Fruit fly (Drosophila melanogaster) ovary, adult (tissue): ENCODE measurements around the gene boss.
A peak's percentile ranks its signal among the peaks of the same experiment; 100 is the strongest.

ENCODE experiments used
- CG17801 ChIP-seq: fragments of 200-800 bp; optimal IDR thresholded peaks from 2 replicates; lab custom pipeline; 2019; ENCODE audit warnings: missing biosample characterization, mild to moderate bottlenecking, missing genetic modification characterization, moderate library complexity; ENCODE audit not compliant: partially characterized antibody

boss gene

DNA sequence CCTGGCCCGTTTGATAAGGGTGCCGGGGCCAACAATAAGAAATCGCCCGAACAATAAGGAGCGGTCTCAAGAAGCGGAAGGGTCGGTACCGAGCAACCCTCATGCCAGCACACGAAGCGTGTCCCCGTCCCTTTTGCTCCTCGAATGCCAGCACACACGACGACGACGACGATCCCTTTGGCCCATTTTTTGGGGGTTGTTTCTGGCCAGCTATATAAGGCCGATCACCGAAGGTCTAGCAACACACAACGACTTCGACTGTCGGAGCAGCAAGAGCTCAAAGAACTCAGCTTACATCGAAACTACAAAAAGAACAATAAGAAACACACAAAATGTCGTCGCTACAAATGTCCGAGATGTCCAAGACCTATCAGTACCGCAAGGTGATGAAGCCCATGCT lies 37.8 kb downstream of the boss start:
- no peak for TF ChIP-seq CG17801 (GFP tag; lab: Kevin White, UChicago)

DNA sequence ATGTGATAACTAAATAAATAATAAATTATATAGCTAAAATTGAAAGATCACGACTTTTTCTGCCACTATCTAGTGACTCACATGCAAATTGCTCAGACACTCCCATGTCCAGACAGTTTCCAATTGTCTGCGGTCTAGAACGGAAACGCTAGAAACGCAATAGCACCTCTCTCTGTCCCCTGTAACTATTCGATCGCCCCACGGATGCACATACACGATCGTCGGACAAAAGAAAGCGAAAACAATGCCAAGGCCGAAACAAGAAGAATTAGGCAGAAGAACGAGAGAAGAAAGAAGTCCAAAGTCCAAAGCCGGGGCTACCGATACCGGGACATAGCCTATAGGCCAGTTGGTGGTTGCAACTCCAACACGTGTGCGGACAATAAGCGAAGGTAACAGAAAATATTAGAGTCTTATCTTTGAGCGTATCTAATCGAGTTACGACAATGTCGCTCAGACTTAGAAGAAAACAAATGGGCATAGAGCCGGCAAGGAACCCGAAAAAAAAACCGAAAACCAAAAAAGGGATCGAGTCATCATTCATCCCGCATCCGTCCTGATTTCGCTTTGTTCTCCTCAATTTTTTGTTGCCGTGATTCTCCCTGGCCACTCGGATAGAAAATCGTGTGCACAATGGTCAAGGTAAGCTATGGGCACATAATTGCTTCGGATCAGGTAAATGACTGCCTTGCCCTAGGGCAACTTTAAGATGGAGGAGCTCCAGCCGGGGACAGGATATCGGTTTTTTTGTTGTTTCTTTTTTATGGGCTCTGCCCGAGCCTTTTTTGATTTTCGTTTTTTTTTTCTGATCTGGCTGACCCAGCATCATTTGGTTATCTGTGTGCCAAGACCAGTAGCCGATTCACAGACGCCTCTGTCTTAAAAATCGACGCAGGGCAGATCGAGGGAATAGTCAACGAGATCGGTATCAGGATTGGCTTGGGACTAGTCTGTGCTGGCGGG lies 39.2 kb downstream of the boss start:
- no peak for TF ChIP-seq CG17801 (GFP tag; lab: Kevin White, UChicago)

DNA sequence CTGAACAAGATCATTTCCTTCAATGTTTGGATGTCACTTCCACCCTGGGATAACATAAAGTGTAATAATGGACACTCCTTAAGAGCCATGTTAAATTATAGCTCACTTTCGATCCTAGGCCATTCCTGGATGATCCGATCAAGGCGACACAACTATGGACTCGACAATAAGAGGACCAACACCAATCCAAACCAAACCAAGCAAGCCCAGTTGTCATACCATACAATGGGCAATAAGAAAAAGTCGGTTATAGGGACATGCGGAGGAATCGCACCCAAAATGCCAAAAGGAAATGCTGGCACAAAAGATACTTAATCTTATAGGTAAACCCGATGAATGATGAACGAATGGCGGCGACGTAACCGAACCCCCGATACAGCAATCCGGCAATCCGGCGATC lies 40.2 kb downstream of the boss start:
- TF ChIP-seq CG17801 (GFP tag; lab: Kevin White, UChicago), result no peak

DNA sequence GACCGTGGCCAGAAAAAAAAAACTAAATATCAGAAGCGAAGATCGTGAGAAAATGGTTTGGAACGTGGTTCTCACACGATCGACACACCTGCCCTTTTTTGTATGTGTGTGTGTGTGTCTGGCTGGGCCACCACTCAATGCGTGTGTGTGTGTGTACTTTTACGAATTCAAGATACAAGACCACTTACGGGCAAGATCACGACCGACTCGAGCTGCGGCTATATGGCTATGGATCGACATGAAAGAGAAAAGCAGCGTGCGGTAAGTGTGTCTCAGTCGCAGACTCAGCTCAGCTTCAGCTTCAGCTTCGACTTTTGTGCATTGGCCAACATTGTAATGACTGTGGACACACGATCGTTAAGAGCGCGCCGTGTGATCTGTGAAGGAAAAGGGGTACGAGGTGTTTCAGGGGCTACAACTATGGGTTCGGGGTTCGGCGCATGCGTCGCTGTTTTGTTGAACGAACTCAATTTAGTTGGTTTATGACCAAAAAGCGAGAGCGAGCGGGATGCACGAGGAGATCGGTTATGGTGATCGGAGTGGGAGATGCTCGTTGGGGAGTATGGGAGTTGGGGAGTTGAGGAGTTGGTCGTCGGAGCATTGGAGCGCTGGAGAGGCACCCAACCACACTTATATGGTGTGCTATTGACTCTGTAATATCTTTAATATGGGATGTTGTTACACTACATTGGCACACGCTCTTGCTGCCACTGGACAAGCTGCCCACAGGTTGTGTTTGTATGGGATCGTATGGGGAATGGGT lies 41.0 kb downstream of the boss start:
- TF ChIP-seq CG17801 (GFP tag; lab: Kevin White, UChicago), result no peak

DNA sequence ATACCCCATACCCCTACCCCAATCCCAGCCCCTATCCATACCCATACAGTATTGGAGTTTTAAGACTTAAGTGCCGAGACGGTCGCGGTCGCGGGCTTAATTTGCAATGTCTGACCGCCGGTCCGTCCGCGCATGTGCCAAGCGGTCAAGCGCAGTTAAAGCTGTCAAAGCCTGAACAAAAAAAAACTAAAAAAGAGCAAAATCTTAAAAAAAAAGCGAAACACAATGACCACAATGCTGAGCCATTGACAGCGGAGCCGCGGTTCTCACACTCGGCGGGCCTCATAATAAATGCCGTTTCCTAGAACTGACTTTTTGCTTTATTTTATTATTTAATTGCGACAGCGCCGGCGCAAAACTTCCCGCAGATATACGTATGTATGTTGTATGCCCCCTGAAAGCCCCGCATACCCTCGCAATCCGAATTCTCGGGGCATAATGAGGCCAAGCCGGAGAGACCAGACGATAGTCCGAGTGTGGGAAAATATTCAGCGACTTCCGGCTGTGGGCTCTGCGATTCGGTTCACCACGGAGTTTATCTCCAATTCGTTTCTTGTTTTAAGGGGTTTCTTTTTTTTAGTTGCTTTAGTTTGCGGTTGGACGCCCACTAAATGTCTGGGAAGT lies 42.7 kb downstream of the boss start:
- TF ChIP-seq CG17801 (GFP tag; lab: Kevin White, UChicago), result no peak

DNA sequence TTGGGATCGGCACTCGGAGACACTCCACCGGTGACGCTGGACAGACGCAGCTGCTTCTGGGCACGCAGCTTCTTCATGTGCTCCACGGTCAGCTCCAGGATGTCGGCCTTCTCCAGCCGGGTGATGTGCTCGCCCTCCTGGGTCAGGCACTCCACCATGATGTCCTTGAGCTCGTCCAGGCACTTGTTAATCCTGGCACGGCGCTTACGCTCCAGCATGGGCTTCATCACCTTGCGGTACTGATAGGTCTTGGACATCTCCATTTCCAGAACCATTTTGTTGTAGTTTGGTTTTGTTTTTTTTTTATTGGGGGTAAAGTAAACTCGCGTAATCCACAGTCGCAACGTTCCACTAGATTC lies 43.8 kb downstream of the boss start:
- no peak for TF ChIP-seq CG17801 (GFP tag; lab: Kevin White, UChicago)

DNA sequence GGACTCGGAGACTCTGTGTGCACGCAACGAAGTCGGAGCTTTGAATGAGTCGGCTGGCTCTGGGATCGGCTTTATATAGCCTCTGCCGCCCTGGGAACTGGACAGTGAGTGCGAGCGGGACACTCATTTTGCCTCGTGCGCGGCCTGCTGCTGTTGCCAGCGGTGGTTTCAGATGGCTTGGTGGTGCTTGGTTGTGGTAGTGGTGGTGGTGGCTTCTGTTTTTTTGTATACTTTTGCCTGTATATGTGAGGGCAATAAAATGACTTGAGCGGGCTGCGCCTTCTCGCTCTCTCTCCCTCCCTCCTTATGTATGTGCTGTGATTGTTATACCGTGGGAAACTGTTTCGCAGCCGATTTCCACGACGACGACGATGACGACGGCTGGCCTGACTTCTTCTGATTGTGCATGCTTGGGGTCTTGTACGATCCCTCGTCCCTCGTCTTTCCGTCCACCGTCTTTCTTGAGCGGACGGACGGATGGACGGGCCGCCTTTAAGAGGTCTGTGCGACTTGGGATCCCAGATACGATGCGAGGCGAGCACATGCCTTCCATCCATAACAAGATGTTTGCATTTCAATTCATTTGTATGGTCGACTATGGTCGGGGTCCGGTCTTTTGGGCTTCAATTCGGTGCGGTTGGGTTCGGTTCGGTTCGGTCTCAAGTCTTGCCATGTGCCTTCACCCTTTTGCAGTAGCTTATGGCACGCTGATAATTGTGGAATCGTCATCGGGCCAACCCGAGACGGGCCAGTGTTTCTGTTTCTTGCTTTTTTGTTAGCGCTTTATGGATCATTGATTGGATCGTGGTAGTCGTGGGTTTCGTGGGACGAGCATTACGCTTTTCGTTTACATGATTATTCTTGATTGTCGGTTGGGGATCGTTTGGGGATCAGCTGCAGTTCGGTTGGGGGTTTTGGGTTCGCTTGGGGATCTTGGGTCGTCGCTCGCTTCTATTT lies 44.5 kb downstream of the boss start:
- TF ChIP-seq CG17801 (GFP tag; lab: Kevin White, UChicago), result peak; percentile 11

DNA sequence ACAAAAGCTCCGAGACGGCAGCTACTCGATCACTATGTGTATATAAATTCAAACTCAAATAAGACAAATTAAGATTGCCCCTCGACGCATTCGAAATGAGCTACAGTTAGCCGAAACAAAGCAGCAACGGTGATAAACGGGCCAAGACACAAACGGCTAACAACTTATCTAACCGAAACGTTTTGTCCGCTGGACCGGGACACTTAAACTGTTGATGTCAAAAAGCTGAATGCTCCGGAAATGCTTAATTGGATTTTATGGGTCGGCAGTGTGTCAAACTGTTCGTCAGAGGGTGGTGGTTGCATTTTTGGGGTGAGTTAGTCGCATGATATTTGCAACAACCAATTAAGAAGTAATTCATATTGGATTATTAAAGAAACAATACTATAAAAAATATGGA lies 45.5 kb downstream of the boss start:
- no peak for TF ChIP-seq CG17801 (GFP tag; lab: Kevin White, UChicago)

DNA sequence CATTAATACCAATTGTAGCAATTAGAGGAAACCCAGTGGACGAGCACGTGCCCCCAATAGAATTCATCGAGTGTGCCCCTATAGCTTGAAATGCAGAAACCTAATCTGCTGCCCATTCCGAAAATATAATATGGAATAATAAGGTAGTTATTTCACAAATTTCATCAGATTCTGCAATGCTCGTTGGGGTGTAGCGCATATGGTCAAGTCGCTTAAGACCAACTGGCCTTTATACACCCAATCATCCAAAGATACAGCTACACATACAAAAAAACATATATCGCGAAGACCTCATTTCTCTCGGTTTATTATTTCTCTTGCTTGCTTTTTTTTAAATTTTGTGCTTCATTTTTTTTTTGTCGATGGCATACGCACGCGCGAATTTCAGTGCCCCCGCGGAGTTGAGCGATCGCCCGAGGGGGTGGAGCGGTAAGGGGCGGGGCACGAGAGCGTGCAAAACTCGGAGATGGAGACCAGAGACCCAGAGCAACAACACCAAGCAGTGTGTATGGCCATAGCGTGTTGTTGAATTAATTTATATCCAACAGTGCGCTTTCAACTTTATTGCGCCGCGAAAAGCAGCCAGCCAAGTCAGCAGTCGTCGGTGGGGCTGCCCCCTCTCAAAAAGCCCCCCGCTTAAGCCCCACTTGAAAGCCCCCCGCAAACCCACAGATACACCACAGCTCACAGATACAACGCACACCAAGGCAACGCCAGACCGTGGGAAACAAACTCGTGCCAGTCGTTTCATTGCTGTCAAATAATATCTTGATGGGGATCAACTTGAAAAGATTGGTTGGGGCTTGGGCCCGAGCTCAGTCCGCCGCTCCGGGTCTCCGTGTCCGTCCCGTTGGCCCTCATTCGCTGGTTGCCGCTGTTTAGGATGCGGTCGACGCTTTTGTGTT lies 46.4 kb downstream of the boss start:
- TF ChIP-seq CG17801 (GFP tag; lab: Kevin White, UChicago), result peak; percentile 76

DNA sequence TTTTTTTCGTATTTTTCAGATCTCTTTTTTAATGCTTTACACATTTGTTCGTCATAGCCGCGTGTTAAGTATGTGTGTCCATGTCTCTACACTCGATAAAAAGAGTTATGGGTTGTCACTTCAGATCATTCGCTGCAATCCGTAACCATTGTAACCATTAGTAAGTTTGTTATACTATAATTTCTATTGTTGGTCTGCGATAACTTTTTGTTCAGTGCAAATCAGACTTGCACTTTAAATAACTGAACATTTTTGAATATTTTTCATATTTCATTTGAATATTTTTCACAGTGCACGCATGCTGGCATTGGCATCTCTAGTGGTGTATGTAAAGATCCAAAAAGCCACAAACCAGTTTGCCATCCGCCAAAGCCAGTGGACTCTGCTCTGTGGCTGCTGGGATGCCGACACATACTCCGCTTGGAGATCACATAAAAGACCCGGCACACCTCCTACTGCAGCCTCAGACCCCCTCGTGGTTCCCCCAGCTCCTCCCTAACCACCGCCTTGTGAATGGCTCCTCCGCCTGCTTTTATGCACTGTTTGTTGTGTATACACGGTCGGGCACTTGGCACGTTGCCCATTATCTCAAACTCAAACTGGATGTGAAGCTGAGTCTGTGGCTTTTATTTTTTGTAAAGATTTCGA lies 47.2 kb downstream of the boss start:
- TF ChIP-seq CG17801 (GFP tag; lab: Kevin White, UChicago), result no peak

DNA sequence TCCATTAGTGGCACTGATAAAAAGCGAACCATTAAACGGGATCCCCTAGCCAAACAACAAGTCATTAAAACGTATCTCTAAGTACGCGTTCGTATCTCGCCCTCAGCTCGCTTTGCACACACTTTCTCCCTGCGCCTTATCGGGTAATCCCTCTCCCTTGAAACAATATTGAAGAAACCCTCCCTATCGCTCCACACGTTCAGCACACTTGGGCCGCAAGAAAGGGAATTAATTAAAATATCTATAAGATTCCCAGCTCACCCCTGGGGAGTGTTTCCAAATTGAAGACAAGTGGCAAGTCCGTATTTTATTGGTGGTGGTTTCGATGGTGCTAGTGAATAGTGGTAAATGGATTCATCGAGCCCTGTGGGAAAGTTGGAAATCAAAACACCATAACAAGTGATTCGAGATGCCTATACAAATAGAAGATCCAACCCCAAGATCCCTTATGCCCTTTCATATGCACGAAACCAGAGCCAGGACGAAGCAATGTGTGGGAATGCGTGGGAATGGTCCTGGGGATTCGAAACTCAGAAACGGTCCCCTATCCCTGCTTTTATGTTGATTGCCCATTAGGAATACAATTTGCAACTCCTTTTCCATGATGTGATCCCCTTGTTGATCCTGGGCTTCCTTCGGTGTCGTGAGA lies 48.1 kb downstream of the boss start:
- no peak for TF ChIP-seq CG17801 (GFP tag; lab: Kevin White, UChicago)

DNA sequence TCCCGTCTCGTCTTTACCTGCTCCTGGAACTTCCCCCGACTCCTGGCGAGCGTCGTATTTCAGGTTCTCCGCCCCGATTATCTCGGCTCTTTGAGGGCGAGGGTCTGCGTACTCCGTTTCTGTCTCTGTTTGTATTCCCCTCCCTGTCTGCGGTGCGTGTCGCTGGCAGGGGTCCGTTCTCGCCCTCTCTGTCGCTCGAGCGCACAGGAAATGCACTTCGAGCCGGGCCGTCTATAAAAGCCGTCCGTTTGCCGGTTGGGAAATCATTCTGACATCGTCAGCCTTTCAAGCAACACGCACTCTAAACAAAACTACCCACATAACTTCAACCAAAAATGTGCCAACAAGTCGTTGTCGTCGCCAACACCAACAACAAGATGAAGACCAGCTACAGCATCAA lies 48.8 kb downstream of the boss start:
- TF ChIP-seq CG17801 (GFP tag; lab: Kevin White, UChicago), result no peak
